Worm (Caenorhabditis elegans) whole organism, L1 larva: Measurements from ENCODE around the gene C14A4.7.

Source experiments
- C04F5.9 ChIP-seq: sonication (generic microtip); optimal IDR thresholded peaks from 2 replicates; lab custom pipeline; 2016; ENCODE audit warnings: missing genetic modification characterization, missing compliant biosample characterization
- ceh-88 ChIP-seq: fragments of 200-800 bp; sonication (Bioruptor generic); IDR thresholded peaks from 2 replicates; pipeline ENCODE4 v1.3.6; 2022; ENCODE audit warnings: missing genetic modification characterization, missing compliant biosample characterization
- dpl-1 ChIP-seq, 3 experiments: fragments of 150-350 bp in 2 of 3; sonication (generic microtip) in 1 of 3; optimal IDR thresholded peaks; 2 replicates each; lab custom pipeline; 2014 to 2017; ENCODE audit warnings: missing biosample characterization in 3 of 3, missing genetic modification characterization in 3 of 3, missing genetic modification reagents in 3 of 3
- egl-27 ChIP-seq, 2 experiments: fragments of 150-350 bp in 1 of 2; sonication (generic microtip); optimal IDR thresholded peaks; 3 replicates each; lab custom pipeline; 2017 to 2018; ENCODE audit warnings: missing biosample characterization in 2 of 2, missing genetic modification characterization in 2 of 2, missing genetic modification reagents in 2 of 2
- elt-2 ChIP-seq: sonication (generic microtip); optimal IDR thresholded peaks from 2 replicates; lab custom pipeline; 2016; ENCODE audit warnings: missing genetic modification characterization, mild to moderate bottlenecking, inconsistent platforms, missing compliant biosample characterization, missing genetic modification reagents
- nhr-237 ChIP-seq: fragments of 150-350 bp; optimal IDR thresholded peaks from 2 replicates; lab custom pipeline; 2014; ENCODE audit warnings: missing biosample characterization, missing genetic modification characterization
- pax-3 ChIP-seq: fragments of 200-800 bp; sonication (Bioruptor generic); optimal IDR thresholded peaks from 2 replicates; lab custom pipeline; 2018; ENCODE audit warnings: mild to moderate bottlenecking, missing genetic modification characterization, moderate library complexity, missing compliant biosample characterization

ce11 chrII:10603560-10603959 is 7.2 kb upstream of the C14A4.7 start:
- TF ChIP-seq nhr-237 (no peak), pax-3 (tag; lab: Kevin White, UChicago) (no peak), dpl-1 (GFP tag; optimal IDR thresholded peaks at IDR 0.05; lab: Kevin White, UChicago) (no peak), ceh-88 (GFP tag; lab: Robert Waterston, UW) (no peak), elt-2 (no peak), egl-27 (tag; optimal IDR thresholded peaks at IDR 0.05; lab: Kevin White, UChicago) (no peak), C04F5.9 (tag; lab: Kevin White, UChicago) (no peak)
